Fruit fly (Drosophila melanogaster) whole organism, embryonic: ENCODE results near the gene MED14.

Experiments
- B-H2 ChIP-seq: fragments of 200-800 bp; sonication (Bioruptor generic); optimal IDR thresholded peaks from 2 replicates; lab custom pipeline; 2018; ENCODE audit warnings: missing biosample characterization, mild to moderate bottlenecking, missing genetic modification characterization
- CG1024 ChIP-seq: fragments of 200-800 bp; sonication (Bioruptor generic); IDR thresholded peaks from 2 replicates; pipeline ENCODE4 v1.3.6; 2022; ENCODE audit warnings: missing biosample characterization, missing genetic modification characterization
- CG11093 ChIP-seq: fragments of 200-800 bp; sonication (Bioruptor generic); IDR thresholded peaks from 3 replicates; pipeline ENCODE4 v1.3.6; 2022; ENCODE audit warnings: missing biosample characterization, missing genetic modification characterization
- CG11456 ChIP-seq: fragments of 200-800 bp; sonication (Bioruptor generic); IDR thresholded peaks from 3 replicates; pipeline ENCODE4 v1.3.6; 2022; ENCODE audit warnings: missing biosample characterization, missing genetic modification characterization
- CG11504 ChIP-seq: fragments of 200-800 bp; sonication (Bioruptor generic); optimal IDR thresholded peaks from 3 replicates; lab custom pipeline; 2019; ENCODE audit warnings: missing biosample characterization, mild to moderate bottlenecking, missing genetic modification characterization, moderate library complexity
- CG13123 ChIP-seq: fragments of 200-800 bp; sonication (Bioruptor generic); optimal IDR thresholded peaks from 2 replicates; lab custom pipeline; 2016; ENCODE audit warnings: missing biosample characterization, missing genetic modification characterization
- CG1647 ChIP-seq: fragments of 200-800 bp; sonication (Bioruptor generic); optimal IDR thresholded peaks from 3 replicates; lab custom pipeline; 2016; ENCODE audit warnings: missing biosample characterization, missing genetic modification characterization
- CG17829 ChIP-seq: fragments of 200-800 bp; optimal IDR thresholded peaks from 2 replicates; lab custom pipeline; 2019; ENCODE audit warnings: missing biosample characterization, mild to moderate bottlenecking, missing genetic modification characterization, moderate library complexity
- CG18619 ChIP-seq: fragments of 200-800 bp; sonication (Bioruptor generic); optimal IDR thresholded peaks from 3 replicates; lab custom pipeline; 2017; ENCODE audit warnings: missing biosample characterization, mild to moderate bottlenecking, missing genetic modification characterization
- CG2129 ChIP-seq: fragments of 200-800 bp; sonication (Bioruptor generic); IDR thresholded peaks from 2 replicates; pipeline ENCODE4 v1.3.6; 2022; ENCODE audit warnings: missing biosample characterization, missing genetic modification characterization; ENCODE audit not compliant: partially characterized antibody
- CG31224 ChIP-seq: fragments of 200-800 bp; sonication (Bioruptor generic); IDR thresholded peaks from 2 replicates; pipeline ENCODE4 v1.3.6; 2022; ENCODE audit warnings: missing biosample characterization, missing genetic modification characterization
- CG31365 ChIP-seq: fragments of 200-800 bp; sonication (Bioruptor generic); optimal IDR thresholded peaks from 2 replicates; lab custom pipeline; 2018; ENCODE audit warnings: missing biosample characterization, mild to moderate bottlenecking, missing genetic modification characterization
- CG3163 ChIP-seq: fragments of 200-800 bp; sonication (Bioruptor generic); optimal IDR thresholded peaks from 3 replicates; lab custom pipeline; 2016; ENCODE audit warnings: missing biosample characterization, missing genetic modification characterization
- CG33213 ChIP-seq: fragments of 200-800 bp; sonication (Bioruptor generic); optimal IDR thresholded peaks from 3 replicates; lab custom pipeline; 2016; ENCODE audit warnings: missing biosample characterization, missing genetic modification characterization
- CG34422 ChIP-seq: fragments of 200-800 bp; sonication (Bioruptor generic); IDR thresholded peaks from 3 replicates; pipeline ENCODE4 v1.3.6; 2022; ENCODE audit warnings: missing biosample characterization, missing genetic modification characterization
- CG4820 ChIP-seq: fragments of 200-800 bp; sonication (Bioruptor generic); optimal IDR thresholded peaks from 3 replicates; lab custom pipeline; 2016; ENCODE audit warnings: missing biosample characterization, missing genetic modification characterization
- CG5953 ChIP-seq: fragments of 200-800 bp; sonication (Bioruptor generic); IDR thresholded peaks from 2 replicates; pipeline ENCODE4 v1.3.6; 2022; ENCODE audit warnings: missing biosample characterization, missing genetic modification characterization
- CG7271 ChIP-seq: fragments of 200-800 bp; sonication (Bioruptor generic); optimal IDR thresholded peaks from 2 replicates; lab custom pipeline; 2018; ENCODE audit warnings: missing biosample characterization, mild to moderate bottlenecking, missing genetic modification characterization, moderate library complexity
- CG8388 ChIP-seq: fragments of 200-800 bp; sonication (Bioruptor generic); optimal IDR thresholded peaks from 2 replicates; lab custom pipeline; 2019; ENCODE audit warnings: missing biosample characterization, mild to moderate bottlenecking, missing genetic modification characterization, moderate library complexity
- CG8944 ChIP-seq: fragments of 200-800 bp; sonication (Bioruptor generic); optimal IDR thresholded peaks from 3 replicates; lab custom pipeline; 2016; ENCODE audit warnings: missing biosample characterization, missing genetic modification characterization
- Doc2 ChIP-seq: fragments of 200-800 bp; sonication (Bioruptor generic); IDR thresholded peaks from 2 replicates; pipeline ENCODE4 v1.3.6; 2022; ENCODE audit warnings: missing biosample characterization, missing genetic modification characterization
- Drgx ChIP-seq: fragments of 200-800 bp; sonication (Bioruptor generic); IDR thresholded peaks from 2 replicates; pipeline ENCODE4 v1.3.6; 2022; ENCODE audit warnings: missing biosample characterization, missing genetic modification characterization
- Ets97D ChIP-seq: fragments of 200-800 bp; sonication (Bioruptor generic); optimal IDR thresholded peaks from 3 replicates; lab custom pipeline; 2016; ENCODE audit warnings: missing biosample characterization, missing genetic modification characterization
- Fer2 ChIP-seq: fragments of 200-800 bp; sonication (Bioruptor generic); optimal IDR thresholded peaks from 2 replicates; lab custom pipeline; 2018; ENCODE audit warnings: missing biosample characterization, mild to moderate bottlenecking, missing genetic modification characterization, moderate library complexity
- Fer3 ChIP-seq: fragments of 200-800 bp; sonication (Bioruptor generic); optimal IDR thresholded peaks from 2 replicates; lab custom pipeline; 2018; ENCODE audit warnings: missing biosample characterization, mild to moderate bottlenecking, missing genetic modification characterization, moderate library complexity
- Hr39 ChIP-seq: fragments of >200 bp; optimal IDR thresholded peaks from 2 replicates; lab custom pipeline; 2017
- Hr78 ChIP-seq, 2 experiments: fragments of 200-800 bp in 1 of 2; fragments of >200 bp in 1 of 2; sonication (Bioruptor generic) in 1 of 2; optimal IDR thresholded peaks; 2 replicates each; lab custom pipeline; 2017 to 2019; ENCODE audit warnings: missing biosample characterization in 2 of 2, missing genetic modification characterization in 2 of 2, mild to moderate bottlenecking in 1 of 2, moderate library complexity in 1 of 2
- Mes4 ChIP-seq: fragments of 200-800 bp; sonication (Bioruptor generic); optimal IDR thresholded peaks from 2 replicates; lab custom pipeline; 2016; ENCODE audit warnings: missing biosample characterization, missing genetic modification characterization
- NC2α ChIP-seq: fragments of 200-800 bp; sonication (Bioruptor generic); optimal IDR thresholded peaks from 2 replicates; lab custom pipeline; 2016; ENCODE audit warnings: missing biosample characterization, missing genetic modification characterization
- Usf ChIP-seq: fragments of 200-800 bp; sonication (Bioruptor generic); optimal IDR thresholded peaks from 2 replicates; lab custom pipeline; 2017; ENCODE audit warnings: missing genotype, missing biosample characterization, missing genetic modification characterization
- ab ChIP-seq: fragments of 200-800 bp; sonication (Bioruptor generic); optimal IDR thresholded peaks from 2 replicates; lab custom pipeline; 2016; ENCODE audit warnings: missing biosample characterization, missing genetic modification characterization
- ash1 ChIP-seq: fragments of 200-800 bp; sonication (Bioruptor generic); optimal IDR thresholded peaks from 2 replicates; lab custom pipeline; 2018; ENCODE audit warnings: missing biosample characterization, mild to moderate bottlenecking, missing genetic modification characterization
- bcd ChIP-seq: fragments of 200-800 bp; sonication (Bioruptor generic); optimal IDR thresholded peaks from 2 replicates; lab custom pipeline; 2017; ENCODE audit warnings: missing biosample characterization, mild to moderate bottlenecking, missing genetic modification characterization
- chif ChIP-seq, 2 experiments: fragments of 200-800 bp; sonication (Bioruptor generic); optimal IDR thresholded peaks; 3 replicates each; lab custom pipeline; 2016; ENCODE audit warnings: missing biosample characterization in 2 of 2, missing genetic modification characterization in 2 of 2
- crp ChIP-seq, 2 experiments: fragments of 200-800 bp; sonication (Bioruptor generic); optimal IDR thresholded peaks; 2 replicates in 1 of 2; 3 replicates in 1 of 2; lab custom pipeline; 2017; ENCODE audit warnings: missing biosample characterization in 2 of 2, missing genetic modification characterization in 2 of 2, mild to moderate bottlenecking in 1 of 2, moderate library complexity in 1 of 2
- dan ChIP-seq: fragments of 200-800 bp; sonication (Bioruptor generic); IDR thresholded peaks from 2 replicates; pipeline ENCODE4 v1.3.6; 2022; ENCODE audit warnings: missing biosample characterization, missing genetic modification characterization
- danr ChIP-seq: fragments of 200-800 bp; sonication (Bioruptor generic); IDR thresholded peaks from 2 replicates; pipeline ENCODE4 v1.3.6; 2022; ENCODE audit warnings: missing biosample characterization, missing genetic modification characterization
- ems ChIP-seq: fragments of 200-800 bp; sonication (Bioruptor generic); optimal IDR thresholded peaks from 3 replicates; lab custom pipeline; 2016; ENCODE audit warnings: missing biosample characterization, missing genetic modification characterization
- fd3F ChIP-seq: fragments of 200-800 bp; sonication (Bioruptor generic); optimal IDR thresholded peaks from 2 replicates; lab custom pipeline; 2018; ENCODE audit warnings: missing biosample characterization, mild to moderate bottlenecking, missing genetic modification characterization, moderate library complexity
- insv ChIP-seq, 2 experiments: fragments of 200-800 bp; sonication (Bioruptor generic); optimal IDR thresholded peaks; 3 replicates each; lab custom pipeline; 2016 to 2018; ENCODE audit warnings: missing biosample characterization in 2 of 2, missing genetic modification characterization in 2 of 2
- nau ChIP-seq: fragments of 200-800 bp; sonication (Bioruptor generic); optimal IDR thresholded peaks from 3 replicates; lab custom pipeline; 2017; ENCODE audit warnings: missing biosample characterization, mild to moderate bottlenecking, missing genetic modification characterization, missing genetic modification reagents
- nerfin-1 ChIP-seq: fragments of 200-800 bp; sonication (Bioruptor generic); optimal IDR thresholded peaks from 3 replicates; lab custom pipeline; 2019; ENCODE audit warnings: missing biosample characterization, mild to moderate bottlenecking, missing genetic modification characterization, moderate library complexity
- odd ChIP-seq: fragments of 200-800 bp; sonication (Bioruptor generic); optimal IDR thresholded peaks from 2 replicates; lab custom pipeline; 2017; ENCODE audit warnings: missing biosample characterization, mild to moderate bottlenecking, missing genetic modification characterization
- slbo ChIP-seq: fragments of 200-800 bp; sonication (Bioruptor generic); IDR thresholded peaks from 2 replicates; pipeline ENCODE4 v1.3.6; 2022; ENCODE audit warnings: missing biosample characterization, missing genetic modification characterization
- sug ChIP-seq: fragments of 200-800 bp; optimal IDR thresholded peaks from 2 replicates; lab custom pipeline; 2019; ENCODE audit warnings: missing biosample characterization, mild to moderate bottlenecking, missing genetic modification characterization, moderate library complexity
- tll ChIP-seq, 2 experiments: fragments of 200-800 bp in 1 of 2; fragments of >200 bp in 1 of 2; sonication (Bioruptor generic) in 1 of 2; optimal IDR thresholded peaks; 2 replicates each; lab custom pipeline; 2017 to 2019; ENCODE audit warnings: missing biosample characterization in 2 of 2, missing genetic modification characterization in 2 of 2, mild to moderate bottlenecking in 1 of 2, moderate library complexity in 1 of 2
- tx ChIP-seq: fragments of 200-800 bp; sonication (Bioruptor generic); optimal IDR thresholded peaks from 2 replicates; lab custom pipeline; 2016; ENCODE audit warnings: missing biosample characterization, missing genetic modification characterization
- wor ChIP-seq: fragments of 200-800 bp; sonication (Bioruptor generic); IDR thresholded peaks from 2 replicates; pipeline ENCODE4 v1.3.6; 2022; ENCODE audit warnings: missing biosample characterization, missing genetic modification characterization

The MED14 gene

dm6 chr3L:611639-612611, 18.9 kb downstream of the MED14 start (continued):
- TF ChIP-seq ash1 (GFP tag; lab: Kevin White, UChicago) (no peak), bcd (GFP tag; lab: Kevin White, UChicago) (peak; percentile 73), tx (GFP tag; lab: Kevin White, UChicago) (no peak), CG7271 (tag; lab: Kevin White, UChicago) (peak; percentile 40), CG11456 (GFP tag; lab: Robert Waterston, UW) (peak; percentile 89), CG11504 (tag; lab: Kevin White, UChicago) (peak; percentile 65), crp (GFP tag; optimal IDR thresholded peaks at IDR 0.05; lab: Kevin White, UChicago) (peak in 1 of 2 experiments; percentile 24), ems (GFP tag; lab: Kevin White, UChicago) (peak; percentile 42), slbo (peak; percentile 76), sug (peak; percentile 72), Hr39 (no peak), Usf (GFP tag; lab: Kevin White, UChicago) (peak; percentile 53), CG11093 (GFP tag; lab: Robert Waterston, UW) (peak; percentile 78), CG17829 (tag; lab: Kevin White, UChicago) (peak; percentile 7), CG18619 (GFP tag; lab: Kevin White, UChicago) (peak; percentile 71), CG1647 (GFP tag; lab: Kevin White, UChicago) (no peak), Doc2 (GFP tag; lab: Robert Waterston, UW) (peak; percentile 27; the same call in 1 of the 2 replicates), CG4820 (GFP tag; lab: Kevin White, UChicago) (peak; percentile 43), Ets97D (GFP tag; lab: Kevin White, UChicago) (peak; percentile 91), Fer3 (tag; lab: Kevin White, UChicago) (peak; percentile 68), ab (GFP tag; lab: Kevin White, UChicago) (no peak), CG34422 (peak; percentile 86), wor (GFP tag; lab: Robert Waterston, UW) (0 out of 2 replicates have a peak, but pooled peaks have one; percentile 18), CG13123 (GFP tag; lab: Kevin White, UChicago) (no peak), CG33213 (GFP tag; lab: Kevin White, UChicago) (peak; percentile 41), Fer2 (peak; percentile 39), CG1024 (GFP tag; lab: Robert Waterston, UW) (peak; percentile 28; the same call in 1 of the 2 replicates), CG8388 (GFP tag; lab: Kevin White, UChicago) (peak; percentile 16), CG5953 (peak; percentile 72), danr (GFP tag; lab: Robert Waterston, UW) (peak; percentile 60), CG31224 (GFP tag; lab: Robert Waterston, UW) (peak; percentile 69), tll (GFP tag; optimal IDR thresholded peaks at IDR 0.05; lab: Kevin White, UChicago) (no peak), nerfin-1 (tag; lab: Kevin White, UChicago) (peak; percentile 33), fd3F (peak; percentile 81), CG2129 (GFP tag; lab: Robert Waterston, UW) (no peak), dan (GFP tag; lab: Robert Waterston, UW) (no peak), Drgx (peak; percentile 91), B-H2 (peak; percentile 79), CG31365 (tag; lab: Kevin White, UChicago) (peak; percentile 57), nau (GFP tag; lab: Kevin White, UChicago) (peak; percentile 52), Hr78 (GFP tag; optimal IDR thresholded peaks at IDR 0.05; lab: Kevin White, UChicago) (no peak), odd (GFP tag; lab: Kevin White, UChicago) (peak; percentile 79), CG8944 (GFP tag; lab: Kevin White, UChicago) (peak; percentile 64), NC2α (peak; percentile 53), insv (GFP tag; optimal IDR thresholded peaks at IDR 0.05; lab: Kevin White, UChicago) (peak; percentile 16 to 36), chif (GFP tag; optimal IDR thresholded peaks at IDR 0.05; lab: Kevin White, UChicago) (peak in 1 of 2 experiments; percentile 21), Mes4 (GFP tag; lab: Kevin White, UChicago) (peak; percentile 39), CG3163 (GFP tag; lab: Kevin White, UChicago) (peak; percentile 57)
